Fruit fly (Drosophila melanogaster) whole organism, embryonic: ENCODE data around the gene CG13801.

ENCODE experiments used
- Bgb ChIP-seq: fragments of 200-800 bp; sonication (Bioruptor generic); IDR thresholded peaks from 2 replicates; pipeline ENCODE4 v1.3.6; 2022; ENCODE audit warnings: missing biosample characterization, missing genetic modification characterization; ENCODE audit not compliant: partially characterized antibody
- CG11504 ChIP-seq: fragments of 200-800 bp; sonication (Bioruptor generic); optimal IDR thresholded peaks from 3 replicates; lab custom pipeline; 2019; ENCODE audit warnings: missing biosample characterization, mild to moderate bottlenecking, missing genetic modification characterization, moderate library complexity
- CG11696 ChIP-seq: fragments of 200-800 bp; sonication (Bioruptor generic); IDR thresholded peaks from 2 replicates; pipeline ENCODE4 v1.3.6; 2022; ENCODE audit warnings: missing biosample characterization, missing genetic modification characterization
- CG12071 ChIP-seq: fragments of 200-800 bp; sonication (Bioruptor generic); optimal IDR thresholded peaks from 3 replicates; lab custom pipeline; 2018; ENCODE audit warnings: missing biosample characterization, mild to moderate bottlenecking, missing genetic modification characterization
- CG12659 ChIP-seq: fragments of 200-800 bp; sonication (Bioruptor generic); optimal IDR thresholded peaks from 3 replicates; lab custom pipeline; 2017; ENCODE audit warnings: mild to moderate bottlenecking, missing biosample characterization, missing genetic modification reagents, missing genetic modification characterization
- CG12769 ChIP-seq: fragments of 200-800 bp; sonication (Bioruptor generic); optimal IDR thresholded peaks from 2 replicates; lab custom pipeline; 2019; ENCODE audit warnings: missing biosample characterization, mild to moderate bottlenecking, missing genetic modification characterization, moderate library complexity
- CG13287 ChIP-seq: fragments of 200-800 bp; sonication (Bioruptor generic); IDR thresholded peaks from 2 replicates; pipeline ENCODE4 v1.3.6; 2022; ENCODE audit warnings: missing biosample characterization, missing genetic modification characterization; ENCODE audit not compliant: partially characterized antibody
- CG14710 ChIP-seq: fragments of 200-800 bp; sonication (Bioruptor generic); optimal IDR thresholded peaks from 3 replicates; lab custom pipeline; 2019; ENCODE audit warnings: missing biosample characterization, mild to moderate bottlenecking, missing genetic modification characterization, moderate library complexity
- CG15011 ChIP-seq: fragments of 200-800 bp; sonication (Bioruptor generic); optimal IDR thresholded peaks from 3 replicates; lab custom pipeline; 2018; ENCODE audit warnings: missing biosample characterization, mild to moderate bottlenecking, missing genetic modification characterization
- CG15696 ChIP-seq: fragments of 200-800 bp; sonication (Bioruptor generic); optimal IDR thresholded peaks from 2 replicates; lab custom pipeline; 2019; ENCODE audit warnings: missing biosample characterization, mild to moderate bottlenecking, missing genetic modification characterization, moderate library complexity
- CG2199 ChIP-seq: fragments of 200-800 bp; sonication (Bioruptor generic); IDR thresholded peaks from 3 replicates; pipeline ENCODE4 v1.3.6; 2022; ENCODE audit warnings: missing biosample characterization, missing genetic modification characterization
- CG32532 ChIP-seq: fragments of 200-800 bp; sonication (Bioruptor generic); IDR thresholded peaks from 2 replicates; pipeline ENCODE4 v1.3.6; 2022; ENCODE audit warnings: missing biosample characterization, missing genetic modification characterization
- CG33213 ChIP-seq: fragments of 200-800 bp; sonication (Bioruptor generic); optimal IDR thresholded peaks from 3 replicates; lab custom pipeline; 2016; ENCODE audit warnings: missing biosample characterization, missing genetic modification characterization
- CG3995 ChIP-seq: fragments of 200-800 bp; sonication (Bioruptor generic); optimal IDR thresholded peaks from 3 replicates; lab custom pipeline; 2016; ENCODE audit warnings: missing biosample characterization, missing genetic modification characterization
- CG42726 ChIP-seq: fragments of 200-800 bp; sonication (Bioruptor generic); IDR thresholded peaks from 2 replicates; pipeline ENCODE4 v1.3.6; 2022; ENCODE audit warnings: missing biosample characterization, missing genetic modification characterization; ENCODE audit not compliant: partially characterized antibody
- CG4404 ChIP-seq: fragments of 200-800 bp; sonication (Bioruptor generic); IDR thresholded peaks from 2 replicates; pipeline ENCODE4 v1.3.6; 2022; ENCODE audit warnings: missing biosample characterization, missing genetic modification characterization
- CG6683 ChIP-seq: fragments of 200-800 bp; sonication (Bioruptor generic); optimal IDR thresholded peaks from 2 replicates; lab custom pipeline; 2017; ENCODE audit warnings: missing biosample characterization, mild to moderate bottlenecking, missing genetic modification characterization, missing genetic modification reagents
- CG6689 ChIP-seq: fragments of 200-800 bp; sonication (Bioruptor generic); IDR thresholded peaks from 2 replicates; pipeline ENCODE4 v1.3.6; 2022; ENCODE audit warnings: missing biosample characterization, missing genetic modification characterization
- CG6791 ChIP-seq: fragments of 200-800 bp; sonication (Bioruptor generic); IDR thresholded peaks from 3 replicates; pipeline ENCODE4 v1.3.6; 2022; ENCODE audit warnings: missing biosample characterization, missing genetic modification characterization; ENCODE audit not compliant: partially characterized antibody
- CG6854 ChIP-seq: fragments of 200-800 bp; sonication (Bioruptor generic); optimal IDR thresholded peaks from 3 replicates; lab custom pipeline; 2017; ENCODE audit warnings: missing biosample characterization, mild to moderate bottlenecking, missing genetic modification characterization
- CG7987 ChIP-seq: fragments of 200-800 bp; sonication (Bioruptor generic); optimal IDR thresholded peaks from 2 replicates; lab custom pipeline; 2018; ENCODE audit warnings: missing biosample characterization, mild to moderate bottlenecking, missing genetic modification characterization, moderate library complexity
- CG8359 ChIP-seq: fragments of 200-800 bp; sonication (Bioruptor generic); optimal IDR thresholded peaks from 2 replicates; lab custom pipeline; 2017; ENCODE audit warnings: missing biosample characterization, mild to moderate bottlenecking, missing genetic modification characterization, borderline replicate concordance
- CTCF ChIP-seq: fragments of 200-800 bp; sonication (Bioruptor generic); optimal IDR thresholded peaks from 2 replicates; lab custom pipeline; 2017; ENCODE audit warnings: missing biosample characterization, mild to moderate bottlenecking, missing genetic modification characterization, moderate library complexity
- D19A ChIP-seq: fragments of 200-800 bp; optimal IDR thresholded peaks from 3 replicates; lab custom pipeline; 2019; ENCODE audit warnings: missing biosample characterization, mild to moderate bottlenecking, missing genetic modification characterization, moderate library complexity
- Dek ChIP-seq: fragments of 200-800 bp; sonication (Bioruptor generic); optimal IDR thresholded peaks from 3 replicates; lab custom pipeline; 2019; ENCODE audit warnings: missing biosample characterization, mild to moderate bottlenecking, missing genetic modification characterization, moderate library complexity
- Dip2 ChIP-seq: fragments of 200-800 bp; sonication (Bioruptor generic); IDR thresholded peaks from 2 replicates; pipeline ENCODE4 v1.3.6; 2022; ENCODE audit warnings: missing biosample characterization, missing genetic modification characterization
- Ets65A ChIP-seq: fragments of 200-800 bp; sonication (Bioruptor generic); peaks from one replicate; lab custom pipeline; 2016; ENCODE audit warnings: missing biosample characterization, missing genetic modification characterization
- Fer1 ChIP-seq: fragments of 200-800 bp; sonication (Bioruptor generic); optimal IDR thresholded peaks from 2 replicates; lab custom pipeline; 2017; ENCODE audit warnings: missing biosample characterization, mild to moderate bottlenecking, missing genetic modification characterization
- Fer2 ChIP-seq: fragments of 200-800 bp; sonication (Bioruptor generic); optimal IDR thresholded peaks from 2 replicates; lab custom pipeline; 2018; ENCODE audit warnings: missing biosample characterization, mild to moderate bottlenecking, missing genetic modification characterization, moderate library complexity
- Lpt ChIP-seq: fragments of >200 bp; optimal IDR thresholded peaks from 2 replicates; lab custom pipeline; 2018; ENCODE audit warnings: missing biosample characterization, missing genetic modification characterization
- MBD-R2 ChIP-seq: fragments of 200-800 bp; sonication (Bioruptor generic); IDR thresholded peaks from 2 replicates; pipeline ENCODE4 v1.3.6; 2022; ENCODE audit warnings: missing biosample characterization, missing genetic modification characterization
- Med ChIP-seq: fragments of 200-800 bp; sonication (Bioruptor generic); peaks from one replicate; lab custom pipeline; 2016; ENCODE audit warnings: missing biosample characterization, missing genetic modification characterization, mild to moderate bottlenecking, inconsistent platforms, moderate library complexity
- Mrtf ChIP-seq: fragments of 200-800 bp; sonication (Bioruptor generic); IDR thresholded peaks from 3 replicates; pipeline ENCODE4 v1.3.6; 2022; ENCODE audit warnings: missing biosample characterization, missing genetic modification characterization
- Rfx ChIP-seq: fragments of 200-800 bp; sonication (Bioruptor generic); IDR thresholded peaks from 2 replicates; pipeline ENCODE4 v1.3.6; 2022; ENCODE audit warnings: missing biosample characterization, missing genetic modification characterization
- Side ChIP-seq: fragments of 200-800 bp; sonication (Bioruptor generic); optimal IDR thresholded peaks from 2 replicates; lab custom pipeline; 2016; ENCODE audit warnings: missing biosample characterization, missing genetic modification characterization
- Sry-δ ChIP-seq: fragments of 200-800 bp; sonication (Bioruptor generic); optimal IDR thresholded peaks from 2 replicates; lab custom pipeline; 2016; ENCODE audit warnings: missing biosample characterization, missing genetic modification characterization
- Xbp1 ChIP-seq: fragments of 200-800 bp; sonication (Bioruptor generic); optimal IDR thresholded peaks from 3 replicates; lab custom pipeline; 2016; ENCODE audit warnings: missing biosample characterization, mild to moderate bottlenecking, missing genetic modification characterization
- abd-A ChIP-seq: fragments of 200-800 bp; sonication (Bioruptor generic); optimal IDR thresholded peaks from 3 replicates; lab custom pipeline; 2019; ENCODE audit warnings: missing biosample characterization, mild to moderate bottlenecking, missing genetic modification characterization, moderate library complexity
- ac ChIP-seq: fragments of 200-800 bp; sonication (Bioruptor generic); optimal IDR thresholded peaks from 3 replicates; lab custom pipeline; 2017; ENCODE audit warnings: missing biosample characterization, mild to moderate bottlenecking, missing genetic modification characterization
- amos ChIP-seq: fragments of 200-800 bp; sonication (Bioruptor generic); IDR thresholded peaks from 2 replicates; pipeline ENCODE4 v1.3.6; 2022; ENCODE audit warnings: missing biosample characterization, missing genetic modification characterization; ENCODE audit not compliant: partially characterized antibody
- bbx ChIP-seq: fragments of 200-800 bp; sonication (Bioruptor generic); IDR thresholded peaks from 2 replicates; pipeline ENCODE4 v1.3.6; 2022; ENCODE audit warnings: missing biosample characterization, missing genetic modification characterization; ENCODE audit not compliant: partially characterized antibody
- fru ChIP-seq: fragments of >200 bp; optimal IDR thresholded peaks from 2 replicates; lab custom pipeline; 2017
- jing ChIP-seq: fragments of 200-800 bp; sonication (Bioruptor generic); optimal IDR thresholded peaks from 2 replicates; lab custom pipeline; 2018; ENCODE audit warnings: missing biosample characterization, mild to moderate bottlenecking, missing genetic modification characterization
- knrl ChIP-seq: fragments of 200-800 bp; sonication (Bioruptor generic); IDR thresholded peaks from 3 replicates; pipeline ENCODE4 v1.3.6; 2022; ENCODE audit warnings: missing biosample characterization, missing genetic modification characterization; ENCODE audit not compliant: partially characterized antibody
- pita ChIP-seq: fragments of 200-800 bp; sonication (Bioruptor generic); optimal IDR thresholded peaks from 2 replicates; lab custom pipeline; 2017; ENCODE audit warnings: missing biosample characterization, mild to moderate bottlenecking, missing genetic modification characterization
- ro ChIP-seq: fragments of 200-800 bp; sonication (Bioruptor generic); IDR thresholded peaks from 2 replicates; pipeline ENCODE4 v1.3.6; 2022; ENCODE audit warnings: missing biosample characterization, missing genetic modification characterization
- schlank ChIP-seq: fragments of 200-800 bp; sonication (Bioruptor generic); optimal IDR thresholded peaks from 2 replicates; lab custom pipeline; 2018; ENCODE audit warnings: missing biosample characterization, mild to moderate bottlenecking, missing genetic modification characterization
- stwl ChIP-seq: fragments of 200-800 bp; sonication (Bioruptor generic); optimal IDR thresholded peaks from 3 replicates; lab custom pipeline; 2018; ENCODE audit warnings: missing biosample characterization, mild to moderate bottlenecking, missing genetic modification characterization, moderate library complexity
- sug ChIP-seq: fragments of 200-800 bp; optimal IDR thresholded peaks from 2 replicates; lab custom pipeline; 2019; ENCODE audit warnings: missing biosample characterization, mild to moderate bottlenecking, missing genetic modification characterization, moderate library complexity
- trem ChIP-seq: fragments of 200-800 bp; optimal IDR thresholded peaks from 3 replicates; lab custom pipeline; 2019; ENCODE audit warnings: missing biosample characterization, mild to moderate bottlenecking, missing genetic modification characterization, moderate library complexity
- unpg ChIP-seq: fragments of 200-800 bp; sonication (Bioruptor generic); optimal IDR thresholded peaks from 3 replicates; lab custom pipeline; 2018; ENCODE audit warnings: missing biosample characterization, mild to moderate bottlenecking, missing genetic modification characterization, moderate library complexity

CG13801 gene

DNA sequence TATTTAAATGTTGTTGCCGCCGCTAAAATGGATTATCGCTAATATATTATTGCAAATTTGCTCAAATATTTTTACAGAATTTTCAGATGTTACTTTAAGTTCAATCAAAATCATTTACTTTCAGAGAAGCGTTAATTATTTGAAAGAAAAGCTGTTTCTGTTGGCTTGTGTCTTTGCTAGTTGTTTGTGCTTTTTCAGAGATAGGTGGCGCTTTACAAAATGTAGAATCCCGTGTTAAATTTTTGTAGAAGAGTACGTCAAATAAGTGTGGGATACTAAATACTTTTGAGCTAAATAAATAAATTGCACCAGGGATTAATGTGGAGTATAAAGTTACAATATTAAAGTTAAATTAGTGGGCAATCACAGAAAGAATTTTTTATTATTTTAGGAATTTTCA, 48.9 kb downstream of the CG13801 start:
- peak; percentile 22 for TF ChIP-seq Dek (tag; lab: Kevin White, UChicago)
- TF ChIP-seq CG13287 (GFP tag; lab: Robert Waterston, UW): peak; percentile 22; the same call in 1 of the 2 replicates
- TF ChIP-seq CG42726: 0 out of 2 replicates have a peak, but pooled peaks have one; percentile 27
- TF ChIP-seq CG11696: no peak
- peak; percentile 24 for TF ChIP-seq Side (GFP tag; lab: Kevin White, UChicago)
- peak; percentile 18 for TF ChIP-seq CG33213 (GFP tag; lab: Kevin White, UChicago)
- TF ChIP-seq CG11504 (tag; lab: Kevin White, UChicago): peak; percentile 34
- TF ChIP-seq Lpt: no peak
- no peak for TF ChIP-seq CG15011 (GFP tag; lab: Kevin White, UChicago)
- no peak for TF ChIP-seq ac (GFP tag; lab: Kevin White, UChicago)
- TF ChIP-seq Rfx: 0 out of 2 replicates have a peak, but pooled peaks have one; percentile 18
- peak; percentile 87 for TF ChIP-seq Ets65A (GFP tag; lab: Kevin White, UChicago)
- TF ChIP-seq stwl (tag; lab: Kevin White, UChicago): peak; percentile 84
- TF ChIP-seq CG3995: peak; percentile 37
- TF ChIP-seq CG6689 (GFP tag; lab: Robert Waterston, UW): no peak
- peak; percentile 96 for TF ChIP-seq Dip2 (GFP tag; lab: Robert Waterston, UW)
- TF ChIP-seq Bgb (GFP tag; lab: Robert Waterston, UW): peak; percentile 77
- TF ChIP-seq Med: peak; percentile 82
- peak; percentile 8 for TF ChIP-seq Sry-δ (GFP tag; lab: Kevin White, UChicago)
- no peak for TF ChIP-seq schlank
- no peak; the same call in 1 of the 2 replicates for TF ChIP-seq bbx (GFP tag; lab: Robert Waterston, UW)
- TF ChIP-seq CG6854 (GFP tag; lab: Kevin White, UChicago): no peak
- no peak for TF ChIP-seq CG12769 (tag; lab: Kevin White, UChicago)
- TF ChIP-seq Fer1: peak; percentile 27
- peak; percentile 20 for TF ChIP-seq trem
- no peak for TF ChIP-seq CG12071
- TF ChIP-seq CG12659: peak; percentile 0
- TF ChIP-seq CG4404 (GFP tag; lab: Robert Waterston, UW): no peak
- peak; percentile 20 for TF ChIP-seq Xbp1 (GFP tag; lab: Kevin White, UChicago)
- TF ChIP-seq CG6683 (GFP tag; lab: Kevin White, UChicago): no peak
- TF ChIP-seq unpg (GFP tag; lab: Kevin White, UChicago): no peak
- peak; percentile 96 for TF ChIP-seq CG2199 (GFP tag; lab: Robert Waterston, UW)
- peak; percentile 23 for TF ChIP-seq CG14710
- TF ChIP-seq CG6791 (GFP tag; lab: Robert Waterston, UW): peak; percentile 59; the same call in 1 of the 3 replicates
- TF ChIP-seq pita: peak; percentile 62
- TF ChIP-seq ro (GFP tag; lab: Robert Waterston, UW): no peak
- no peak for TF ChIP-seq fru
- peak; percentile 8 for TF ChIP-seq CG15696 (tag; lab: Kevin White, UChicago)
- no peak for TF ChIP-seq Mrtf (GFP tag; lab: Robert Waterston, UW)
- TF ChIP-seq abd-A (tag; lab: Kevin White, UChicago): peak; percentile 27
- no peak for TF ChIP-seq jing (GFP tag; lab: Kevin White, UChicago)
- TF ChIP-seq CG7987 (GFP tag; lab: Kevin White, UChicago): peak; percentile 10
- no peak for TF ChIP-seq Fer2 (tag; lab: Kevin White, UChicago)
- TF ChIP-seq CG8359 (GFP tag; lab: Kevin White, UChicago): no peak
- peak; percentile 22; the same call in 1 of the 2 replicates for TF ChIP-seq CG32532 (GFP tag; lab: Robert Waterston, UW)
- peak; percentile 49; the same call in 1 of the 3 replicates for TF ChIP-seq knrl (GFP tag; lab: Robert Waterston, UW)
- peak; percentile 4 for TF ChIP-seq D19A (tag; lab: Kevin White, UChicago)
- TF ChIP-seq amos (GFP tag; lab: Robert Waterston, UW): peak; percentile 65
- peak; percentile 35 for TF ChIP-seq sug (tag; lab: Kevin White, UChicago)
- peak; percentile 97 for TF ChIP-seq CTCF (GFP tag; lab: Kevin White, UChicago)
- TF ChIP-seq MBD-R2: no peak
